Fruit fly (Drosophila melanogaster) whole organism, embryonic: ENCODE data around the gene dob.

Experiments
- Atf6 ChIP-seq: fragments of 200-800 bp; sonication (Bioruptor generic); IDR thresholded peaks from 2 replicates; pipeline ENCODE4 v1.3.6; 2022; ENCODE audit warnings: missing biosample characterization, missing genetic modification characterization
- CG12071 ChIP-seq: fragments of 200-800 bp; sonication (Bioruptor generic); optimal IDR thresholded peaks from 3 replicates; lab custom pipeline; 2018; ENCODE audit warnings: missing biosample characterization, mild to moderate bottlenecking, missing genetic modification characterization
- CG12104 ChIP-seq: fragments of 200-800 bp; sonication (Bioruptor generic); optimal IDR thresholded peaks from 3 replicates; lab custom pipeline; 2016; ENCODE audit warnings: missing biosample characterization, missing genetic modification characterization
- CG13424 ChIP-seq: fragments of 200-800 bp; sonication (Bioruptor generic); optimal IDR thresholded peaks from 2 replicates; lab custom pipeline; 2019; ENCODE audit warnings: missing biosample characterization, mild to moderate bottlenecking, missing genetic modification characterization, moderate library complexity
- CG17328 ChIP-seq: fragments of 200-800 bp; sonication (Bioruptor generic); IDR thresholded peaks from 2 replicates; pipeline ENCODE4 v1.3.6; 2022; ENCODE audit warnings: missing biosample characterization, missing genetic modification characterization
- CG17385 ChIP-seq: fragments of 200-800 bp; sonication (Bioruptor generic); optimal IDR thresholded peaks from 3 replicates; lab custom pipeline; 2018; ENCODE audit warnings: missing biosample characterization, mild to moderate bottlenecking, missing genetic modification characterization
- CG2120 ChIP-seq: fragments of 200-800 bp; sonication (Bioruptor generic); optimal IDR thresholded peaks from 3 replicates; lab custom pipeline; 2016; ENCODE audit warnings: missing biosample characterization, missing genetic modification characterization
- CG33213 ChIP-seq: fragments of 200-800 bp; sonication (Bioruptor generic); optimal IDR thresholded peaks from 3 replicates; lab custom pipeline; 2016; ENCODE audit warnings: missing biosample characterization, missing genetic modification characterization
- CG6813 ChIP-seq: fragments of 200-800 bp; sonication (Bioruptor generic); optimal IDR thresholded peaks from 2 replicates; lab custom pipeline; 2017; ENCODE audit warnings: missing biosample characterization, missing genetic modification characterization, mild to moderate bottlenecking, moderate library complexity, missing genetic modification reagents
- CG7786 ChIP-seq: fragments of 200-800 bp; sonication (Bioruptor generic); optimal IDR thresholded peaks from 2 replicates; lab custom pipeline; 2016; ENCODE audit warnings: missing biosample characterization, missing genetic modification characterization
- CG8924 ChIP-seq: fragments of 200-800 bp; optimal IDR thresholded peaks from 3 replicates; lab custom pipeline; 2019; ENCODE audit warnings: missing biosample characterization, mild to moderate bottlenecking, missing genetic modification characterization, moderate library complexity
- CG9437 ChIP-seq: fragments of 200-800 bp; sonication (Bioruptor generic); optimal IDR thresholded peaks from 2 replicates; lab custom pipeline; 2018; ENCODE audit warnings: missing biosample characterization, mild to moderate bottlenecking, missing genetic modification characterization
- CG9727 ChIP-seq: fragments of 200-800 bp; sonication (Bioruptor generic); optimal IDR thresholded peaks from 3 replicates; lab custom pipeline; 2017; ENCODE audit warnings: missing biosample characterization, mild to moderate bottlenecking, missing genetic modification characterization
- CG9932 ChIP-seq: fragments of 200-800 bp; sonication (Bioruptor generic); IDR thresholded peaks from 2 replicates; pipeline ENCODE4 v1.3.6; 2022; ENCODE audit warnings: missing biosample characterization, missing genetic modification characterization
- Dek ChIP-seq: fragments of 200-800 bp; sonication (Bioruptor generic); optimal IDR thresholded peaks from 3 replicates; lab custom pipeline; 2019; ENCODE audit warnings: missing biosample characterization, mild to moderate bottlenecking, missing genetic modification characterization, moderate library complexity
- Dref ChIP-seq: fragments of 200-800 bp; sonication (Bioruptor generic); IDR thresholded peaks from 2 replicates; pipeline ENCODE4 v1.3.6; 2022; ENCODE audit warnings: missing biosample characterization, missing genetic modification characterization
- Gsc ChIP-seq: fragments of 200-800 bp; sonication (Bioruptor generic); IDR thresholded peaks from 2 replicates; pipeline ENCODE4 v1.3.6; 2022; ENCODE audit warnings: missing biosample characterization, missing genetic modification characterization
- Hmr ChIP-seq: fragments of 200-800 bp; sonication (Bioruptor generic); optimal IDR thresholded peaks from 3 replicates; lab custom pipeline; 2017; ENCODE audit warnings: mild to moderate bottlenecking, missing biosample characterization, missing genetic modification reagents, missing genetic modification characterization
- MBD-R2 ChIP-seq: fragments of 200-800 bp; sonication (Bioruptor generic); IDR thresholded peaks from 2 replicates; pipeline ENCODE4 v1.3.6; 2022; ENCODE audit warnings: missing biosample characterization, missing genetic modification characterization
- MESR4 ChIP-seq: fragments of 200-800 bp; sonication (Bioruptor generic); optimal IDR thresholded peaks from 2 replicates; lab custom pipeline; 2018; ENCODE audit warnings: missing biosample characterization, mild to moderate bottlenecking, missing genetic modification characterization, moderate library complexity
- Mad ChIP-seq: fragments of 200-800 bp; sonication (Bioruptor generic); optimal IDR thresholded peaks from 2 replicates; lab custom pipeline; 2016; ENCODE audit warnings: missing biosample characterization, missing genetic modification characterization
- Max ChIP-seq: fragments of 200-800 bp; sonication (Bioruptor generic); optimal IDR thresholded peaks from 2 replicates; lab custom pipeline; 2016; ENCODE audit warnings: missing biosample characterization, mild to moderate bottlenecking, missing genetic modification characterization
- Mes4 ChIP-seq: fragments of 200-800 bp; sonication (Bioruptor generic); optimal IDR thresholded peaks from 2 replicates; lab custom pipeline; 2016; ENCODE audit warnings: missing biosample characterization, missing genetic modification characterization
- Myb ChIP-seq: fragments of 200-800 bp; sonication (Bioruptor generic); optimal IDR thresholded peaks from 2 replicates; lab custom pipeline; 2016; ENCODE audit warnings: missing biosample characterization, missing genetic modification characterization
- NfI ChIP-seq: fragments of 200-800 bp; sonication (Bioruptor generic); optimal IDR thresholded peaks from 3 replicates; lab custom pipeline; 2018; ENCODE audit warnings: missing biosample characterization, mild to moderate bottlenecking, missing genetic modification characterization, moderate library complexity
- Sin3A ChIP-seq: fragments of >200 bp; optimal IDR thresholded peaks from 2 replicates; lab custom pipeline; 2018
- Sry-δ ChIP-seq: fragments of 200-800 bp; sonication (Bioruptor generic); optimal IDR thresholded peaks from 2 replicates; lab custom pipeline; 2016; ENCODE audit warnings: missing biosample characterization, missing genetic modification characterization
- Trl ChIP-seq, 3 experiments: fragments of >200 bp in 2 of 3; fragments of 200-800 bp in 1 of 3; sonication (Bioruptor generic) in 1 of 3; optimal IDR thresholded peaks; 2 replicates in 1 of 3; 3 replicates in 2 of 3; lab custom pipeline; 2016 to 2017; ENCODE audit warnings: missing biosample characterization in 1 of 3, missing genetic modification characterization in 1 of 3
- Xbp1 ChIP-seq: fragments of 200-800 bp; sonication (Bioruptor generic); optimal IDR thresholded peaks from 3 replicates; lab custom pipeline; 2016; ENCODE audit warnings: missing biosample characterization, mild to moderate bottlenecking, missing genetic modification characterization
- ac ChIP-seq: fragments of 200-800 bp; sonication (Bioruptor generic); optimal IDR thresholded peaks from 3 replicates; lab custom pipeline; 2017; ENCODE audit warnings: missing biosample characterization, mild to moderate bottlenecking, missing genetic modification characterization
- amos ChIP-seq: fragments of 200-800 bp; sonication (Bioruptor generic); IDR thresholded peaks from 2 replicates; pipeline ENCODE4 v1.3.6; 2022; ENCODE audit warnings: missing biosample characterization, missing genetic modification characterization; ENCODE audit not compliant: partially characterized antibody
- bbx ChIP-seq: fragments of 200-800 bp; sonication (Bioruptor generic); IDR thresholded peaks from 2 replicates; pipeline ENCODE4 v1.3.6; 2022; ENCODE audit warnings: missing biosample characterization, missing genetic modification characterization; ENCODE audit not compliant: partially characterized antibody
- ci ChIP-seq: fragments of 200-800 bp; sonication (Bioruptor generic); IDR thresholded peaks from 3 replicates; pipeline ENCODE4 v1.3.6; 2022; ENCODE audit warnings: missing biosample characterization, missing genetic modification characterization
- dm ChIP-seq: fragments of 200-800 bp; sonication (Bioruptor generic); optimal IDR thresholded peaks from 3 replicates; lab custom pipeline; 2016; ENCODE audit warnings: missing biosample characterization, missing genetic modification characterization
- fd102C ChIP-seq: fragments of 200-800 bp; sonication (Bioruptor generic); optimal IDR thresholded peaks from 2 replicates; lab custom pipeline; 2018; ENCODE audit warnings: missing biosample characterization, mild to moderate bottlenecking, missing genetic modification characterization, moderate library complexity
- fru ChIP-seq: fragments of >200 bp; optimal IDR thresholded peaks from 2 replicates; lab custom pipeline; 2017
- gsb-n ChIP-seq: fragments of 200-800 bp; sonication (Bioruptor generic); optimal IDR thresholded peaks from 3 replicates; lab custom pipeline; 2018; ENCODE audit warnings: missing biosample characterization, mild to moderate bottlenecking, missing genetic modification characterization
- gt ChIP-seq: fragments of 200-800 bp; sonication (Bioruptor generic); IDR thresholded peaks from 2 replicates; pipeline ENCODE4 v1.3.6; 2022; ENCODE audit warnings: missing biosample characterization, missing genetic modification characterization
- inv ChIP-seq: fragments of 200-800 bp; sonication (Bioruptor generic); IDR thresholded peaks from 2 replicates; pipeline ENCODE4 v1.3.6; 2022; ENCODE audit warnings: missing biosample characterization, missing genetic modification characterization; ENCODE audit not compliant: partially characterized antibody
- ken ChIP-seq: fragments of 200-800 bp; sonication (Bioruptor generic); IDR thresholded peaks from 3 replicates; pipeline ENCODE4 v1.3.6; 2022; ENCODE audit warnings: missing biosample characterization, missing genetic modification characterization
- mam ChIP-seq: fragments of 200-800 bp; sonication (Bioruptor generic); optimal IDR thresholded peaks from 3 replicates; lab custom pipeline; 2016; ENCODE audit warnings: missing biosample characterization, missing genetic modification characterization
- ranshi ChIP-seq: fragments of 200-800 bp; sonication (Bioruptor generic); IDR thresholded peaks from 2 replicates; pipeline ENCODE4 v1.3.6; 2022; ENCODE audit warnings: missing biosample characterization, missing genetic modification characterization
- repo ChIP-seq: fragments of 200-800 bp; sonication (Bioruptor generic); optimal IDR thresholded peaks from 2 replicates; lab custom pipeline; 2016; ENCODE audit warnings: missing biosample characterization, missing genetic modification characterization
- run ChIP-seq: fragments of 200-800 bp; sonication (Bioruptor generic); optimal IDR thresholded peaks from 3 replicates; lab custom pipeline; 2018; ENCODE audit warnings: missing biosample characterization, mild to moderate bottlenecking, missing genetic modification characterization
- sc ChIP-seq, 3 experiments: fragments of >200 bp in 2 of 3; fragments of 200-800 bp in 1 of 3; sonication (Bioruptor generic) in 1 of 3; optimal IDR thresholded peaks; 2 replicates in 2 of 3; 3 replicates in 1 of 3; lab custom pipeline; 2017; ENCODE audit warnings: mild to moderate bottlenecking in 1 of 3, missing biosample characterization in 1 of 3, missing genetic modification characterization in 1 of 3, missing genetic modification reagents in 1 of 3
- sob ChIP-seq: fragments of 200-800 bp; sonication (Bioruptor generic); IDR thresholded peaks from 2 replicates; pipeline ENCODE4 v1.3.6; 2022; ENCODE audit warnings: missing biosample characterization, missing genetic modification characterization
- tna ChIP-seq: fragments of 200-800 bp; sonication (Bioruptor generic); IDR thresholded peaks from 2 replicates; pipeline ENCODE4 v1.3.6; 2022; ENCODE audit warnings: missing biosample characterization, missing genetic modification characterization; ENCODE audit not compliant: partially characterized antibody
- vvl ChIP-seq: fragments of 200-800 bp; sonication (Bioruptor generic); IDR thresholded peaks from 2 replicates; pipeline ENCODE4 v1.3.6; 2022; ENCODE audit warnings: missing biosample characterization, missing genetic modification characterization
- zfh1 ChIP-seq: fragments of 200-800 bp; sonication (Bioruptor generic); IDR thresholded peaks from 3 replicates; pipeline ENCODE4 v1.3.6; 2022; ENCODE audit warnings: missing biosample characterization, missing genetic modification characterization

Gene dob

dm6 chrX:15063404-15064062 lies 3.3 kb upstream of the dob start, which contains the start of the genes hiw and ND-B18 (continued):
- TF ChIP-seq tna (GFP tag; lab: Robert Waterston, UW) (no peak), sc (optimal IDR thresholded peaks at IDR 0.05; lab: Kevin White, UChicago) (no peak), sc (GFP tag; optimal IDR thresholded peaks at IDR 0.05; lab: Kevin White, UChicago) (no peak), NfI (GFP tag; lab: Kevin White, UChicago) (peak; percentile 53), run (tag; lab: Kevin White, UChicago) (no peak), ranshi (GFP tag; lab: Robert Waterston, UW) (0 out of 2 replicates have a peak, but pooled peaks have one; percentile 15), vvl (GFP tag; lab: Robert Waterston, UW) (0 out of 2 replicates have a peak, but pooled peaks have one; percentile 12), Gsc (no peak), CG2120 (GFP tag; lab: Kevin White, UChicago) (peak; percentile 21), CG12104 (GFP tag; lab: Kevin White, UChicago) (peak; percentile 30), Trl (optimal IDR thresholded peaks at IDR 0.05; lab: Kevin White, UChicago) (peak; percentile 7 to 22), Trl (GFP tag; optimal IDR thresholded peaks at IDR 0.05; lab: Kevin White, UChicago) (peak; percentile 27), ac (GFP tag; lab: Kevin White, UChicago) (no peak), fd102C (GFP tag; lab: Kevin White, UChicago) (no peak), CG6813 (no peak), Dref (GFP tag; lab: Robert Waterston, UW) (peak; percentile 28; the same call in 1 of the 2 replicates), Sin3A (lab: Kevin White, UChicago) (peak; percentile 36), zfh1 (GFP tag; lab: Robert Waterston, UW) (0 out of 3 replicates have a peak, but pooled peaks have one; percentile 34), CG9727 (GFP tag; lab: Kevin White, UChicago) (peak; percentile 26), Myb (GFP tag; lab: Kevin White, UChicago) (peak; percentile 95), ci (GFP tag; lab: Robert Waterston, UW) (0 out of 3 replicates have a peak, but pooled peaks have one; percentile 47), amos (GFP tag; lab: Robert Waterston, UW) (peak; percentile 38; the same call in 1 of the 2 replicates), Xbp1 (GFP tag; lab: Kevin White, UChicago) (peak; percentile 21), gt (GFP tag; lab: Robert Waterston, UW) (no peak), CG8924 (tag; lab: Kevin White, UChicago) (peak; percentile 21), Mad (GFP tag; lab: Kevin White, UChicago) (peak; percentile 29), CG7786 (GFP tag; lab: Kevin White, UChicago) (peak; percentile 18), repo (GFP tag; lab: Kevin White, UChicago) (no peak), CG12071 (no peak), CG9437 (GFP tag; lab: Kevin White, UChicago) (no peak), dm (no peak), Mes4 (GFP tag; lab: Kevin White, UChicago) (peak; percentile 33), CG9932 (GFP tag; lab: Robert Waterston, UW) (peak; percentile 23; the same call in 1 of the 2 replicates), CG17328 (0 out of 2 replicates have a peak, but pooled peaks have one; percentile 22), sob (GFP tag; lab: Robert Waterston, UW) (0 out of 2 replicates have a peak, but pooled peaks have one; percentile 16), CG13424 (tag; lab: Kevin White, UChicago) (peak; percentile 4), Dek (tag; lab: Kevin White, UChicago) (peak; percentile 12), MESR4 (GFP tag; lab: Kevin White, UChicago) (peak; percentile 70), MBD-R2 (GFP tag; lab: Robert Waterston, UW) (peak; percentile 91), bbx (GFP tag; lab: Robert Waterston, UW) (0 out of 2 replicates have a peak, but pooled peaks have one; percentile 12), fru (lab: Kevin White, UChicago) (no peak), Hmr (GFP tag; lab: Kevin White, UChicago) (peak; percentile 39), CG33213 (GFP tag; lab: Kevin White, UChicago) (peak; percentile 32), Sry-δ (peak; percentile 26), inv (GFP tag; lab: Robert Waterston, UW) (peak; percentile 24; the same call in 1 of the 2 replicates), Atf6 (no peak), ken (0 out of 3 replicates have a peak, but pooled peaks have one; percentile 15), mam (GFP tag; lab: Kevin White, UChicago) (peak; percentile 39), gsb-n (tag; lab: Kevin White, UChicago) (no peak), Max (no peak), CG17385 (GFP tag; lab: Kevin White, UChicago) (peak; percentile 96)
